Fruit fly (Drosophila melanogaster): ENCODE results near the gene Lmpt.

Gene Lmpt

DNA sequence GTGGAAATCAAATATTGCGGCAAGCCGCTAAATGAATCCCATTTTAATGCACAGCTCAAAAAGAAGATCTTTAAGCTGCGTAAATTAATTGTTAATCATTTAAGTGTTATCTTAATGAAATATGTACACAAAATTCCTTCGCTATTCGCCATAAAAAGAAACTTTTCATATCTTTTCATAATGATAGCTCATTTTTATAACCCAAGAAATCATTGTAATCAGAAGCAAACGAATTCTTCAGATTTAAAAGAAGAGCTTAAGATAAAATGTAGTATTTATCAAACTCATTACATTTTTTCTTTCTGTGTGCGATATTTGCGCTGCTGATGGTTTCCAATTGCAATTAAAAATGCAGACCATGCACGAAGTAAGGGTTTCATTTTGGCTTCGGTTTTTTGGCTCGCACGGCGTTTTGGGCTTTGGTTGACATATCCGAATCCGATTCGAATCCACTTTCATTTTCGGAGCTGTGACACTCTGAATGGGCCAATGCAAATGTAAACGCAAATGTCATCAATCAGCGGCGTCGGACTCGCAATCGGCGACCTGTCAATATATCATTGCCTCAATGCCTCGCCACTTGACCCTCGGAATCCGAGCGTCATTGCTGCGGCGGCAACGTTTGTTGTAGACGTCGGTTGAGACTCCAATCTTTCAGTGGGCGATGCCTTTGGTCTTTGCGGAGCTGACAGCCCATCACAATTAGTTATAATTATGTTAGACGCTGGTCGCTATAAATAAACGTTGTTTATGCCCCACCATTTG, 52.5 kb downstream of the Lmpt start:
- no peak for TF ChIP-seq pan (optimal IDR thresholded peaks at IDR 0.05)
- no peak for TF ChIP-seq CG9705 (GFP tag; optimal IDR thresholded peaks at IDR 0.05)
- no peak for TF ChIP-seq woc (GFP tag; optimal IDR thresholded peaks at IDR 0.05)

dm6 chr3L:16922952-16923351, 57.9 kb downstream of the Lmpt start, which contains the start of gene CG13028:
TSS of gene CG13028 (plus strand) at chr3L:16923252.
- TF ChIP-seq Sp1 (GFP tag; optimal IDR thresholded peaks at IDR 0.05) (no peak), Rel (GFP tag; optimal IDR thresholded peaks at IDR 0.05) (no peak), Rel (tag; optimal IDR thresholded peaks at IDR 0.05) (no peak), Hnf4 (GFP tag; optimal IDR thresholded peaks at IDR 0.05) (no peak), tai (GFP tag; optimal IDR thresholded peaks at IDR 0.05) (no peak), N (GFP tag; optimal IDR thresholded peaks at IDR 0.05) (no peak), dl (GFP tag; optimal IDR thresholded peaks at IDR 0.05; ENCODE audit: insufficient read depth in 1 of 2, partially characterized antibody in 2 of 2) (no peak), sv (GFP tag; optimal IDR thresholded peaks at IDR 0.05) (no peak), CrebA (GFP tag; optimal IDR thresholded peaks at IDR 0.05; ENCODE audit: borderline replicate concordance) (no peak), h (GFP tag; optimal IDR thresholded peaks at IDR 0.05) (no peak), lola (GFP tag; optimal IDR thresholded peaks at IDR 0.05) (no peak)

DNA sequence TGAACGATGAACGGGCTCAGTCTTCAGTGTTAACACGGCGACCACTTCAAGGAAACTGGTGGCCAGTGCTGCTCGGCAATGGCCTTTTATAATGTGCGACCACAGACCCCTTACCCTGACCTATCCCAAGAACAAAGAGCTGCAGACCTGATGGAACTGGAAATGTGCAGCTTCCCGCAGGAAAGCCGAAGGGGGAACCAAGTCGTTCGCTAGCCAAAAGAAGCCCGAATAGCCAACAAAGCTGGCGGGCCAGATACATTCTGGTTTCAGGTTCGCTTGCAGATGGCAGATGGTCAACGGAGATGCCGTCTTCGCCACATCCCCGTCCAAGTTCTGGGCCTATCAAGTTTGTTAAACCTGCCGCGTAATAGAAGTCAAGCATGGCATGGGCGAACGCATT, 62.3 kb downstream of the Lmpt start, which contains the start of gene CG13023:
Gene CG13023 (minus strand): TSS at position 60 of the 400 bp plus-strand sequence.
- TF ChIP-seq Sp1 (GFP tag; optimal IDR thresholded peaks at IDR 0.05) (no peak), fru (GFP tag; optimal IDR thresholded peaks at IDR 0.05) (no peak), Hr78 (GFP tag; optimal IDR thresholded peaks at IDR 0.05) (no peak), Rel (GFP tag; optimal IDR thresholded peaks at IDR 0.05) (no peak), Rel (tag; optimal IDR thresholded peaks at IDR 0.05) (no peak), rgr (GFP tag; optimal IDR thresholded peaks at IDR 0.05) (no peak), Jra (GFP tag; optimal IDR thresholded peaks at IDR 0.05) (no peak), dsf (GFP tag; optimal IDR thresholded peaks at IDR 0.05; ENCODE audit: borderline replicate concordance) (no peak), CrebA (GFP tag; optimal IDR thresholded peaks at IDR 0.05; ENCODE audit: borderline replicate concordance) (no peak), jim (GFP tag; optimal IDR thresholded peaks at IDR 0.05) (no peak), usp (GFP tag; optimal IDR thresholded peaks at IDR 0.05) (no peak), CG32264 (GFP tag; optimal IDR thresholded peaks at IDR 0.05) (no peak), CG9705 (GFP tag; optimal IDR thresholded peaks at IDR 0.05) (no peak), h (GFP tag; optimal IDR thresholded peaks at IDR 0.05) (no peak), foxo (GFP tag; optimal IDR thresholded peaks at IDR 0.05) (no peak), Vsx2 (GFP tag; optimal IDR thresholded peaks at IDR 0.05; ENCODE audit: partially characterized antibody) (no peak), sv (GFP tag; optimal IDR thresholded peaks at IDR 0.05) (no peak), dl (GFP tag; optimal IDR thresholded peaks at IDR 0.05; ENCODE audit: insufficient read depth in 1 of 2, partially characterized antibody in 2 of 2) (no peak), Myc (optimal IDR thresholded peaks at IDR 0.05) (no peak), tai (GFP tag; optimal IDR thresholded peaks at IDR 0.05) (no peak)

dm6 chr3L:16930522-16930921, 65.4 kb downstream of the Lmpt start:
- no peak for TF ChIP-seq woc (GFP tag; optimal IDR thresholded peaks at IDR 0.05)
- no peak for TF ChIP-seq br (GFP tag; optimal IDR thresholded peaks at IDR 0.05)
- peak; percentile 46 for TF ChIP-seq Myc (optimal IDR thresholded peaks at IDR 0.05)
- no peak for TF ChIP-seq pan (optimal IDR thresholded peaks at IDR 0.05)
- no peak for TF ChIP-seq rgr (GFP tag; optimal IDR thresholded peaks at IDR 0.05)
- no peak for TF ChIP-seq Dfd (GFP tag; optimal IDR thresholded peaks at IDR 0.05)
- TF ChIP-seq Hr78 (GFP tag; optimal IDR thresholded peaks at IDR 0.05): no peak
- TF ChIP-seq usp (GFP tag; optimal IDR thresholded peaks at IDR 0.05): no peak

- TF ChIP-seq Jra (GFP tag; optimal IDR thresholded peaks at IDR 0.05) (no peak), psq (GFP tag; optimal IDR thresholded peaks at IDR 0.05) (peak; percentile 7), ey (GFP tag; optimal IDR thresholded peaks at IDR 0.05) (no peak), Dif (GFP tag; optimal IDR thresholded peaks at IDR 0.05; ENCODE audit: partially characterized antibody) (peak; percentile 26), Vsx2 (GFP tag; optimal IDR thresholded peaks at IDR 0.05; ENCODE audit: partially characterized antibody) (peak; percentile 34), usp (GFP tag; optimal IDR thresholded peaks at IDR 0.05) (no peak), CG9705 (GFP tag; optimal IDR thresholded peaks at IDR 0.05) (no peak), Mio (GFP tag; optimal IDR thresholded peaks at IDR 0.05) (no peak), h (GFP tag; optimal IDR thresholded peaks at IDR 0.05) (no peak), GATAd (GFP tag; optimal IDR thresholded peaks at IDR 0.05) (no peak), N (GFP tag; optimal IDR thresholded peaks at IDR 0.05) (no peak), fru (GFP tag; optimal IDR thresholded peaks at IDR 0.05) (peak; percentile 6)
Measured at dm6 chr3L:16935284-16935683, 70.2 kb downstream of the Lmpt start, which contains the start of gene CG11905. TSS of gene CG11905 (minus strand) at chr3L:16935536.

All from whole organism, wandering third instar larva.